Fruit fly (Drosophila melanogaster) Kc167 (cell line): Measurements from ENCODE around the gene corto.

Experiments used
- h ChIP-seq: fragments of >200 bp; optimal IDR thresholded peaks from 3 replicates; lab custom pipeline; 2018; ENCODE audit warnings: missing external identifiers
- insv ChIP-seq: fragments of >200 bp; optimal IDR thresholded peaks from 3 replicates; lab custom pipeline; 2018; ENCODE audit warnings: missing external identifiers
- psq ChIP-seq: fragments of >200 bp; optimal IDR thresholded peaks from 2 replicates; lab custom pipeline; 2017; ENCODE audit warnings: missing external identifiers

DNA sequence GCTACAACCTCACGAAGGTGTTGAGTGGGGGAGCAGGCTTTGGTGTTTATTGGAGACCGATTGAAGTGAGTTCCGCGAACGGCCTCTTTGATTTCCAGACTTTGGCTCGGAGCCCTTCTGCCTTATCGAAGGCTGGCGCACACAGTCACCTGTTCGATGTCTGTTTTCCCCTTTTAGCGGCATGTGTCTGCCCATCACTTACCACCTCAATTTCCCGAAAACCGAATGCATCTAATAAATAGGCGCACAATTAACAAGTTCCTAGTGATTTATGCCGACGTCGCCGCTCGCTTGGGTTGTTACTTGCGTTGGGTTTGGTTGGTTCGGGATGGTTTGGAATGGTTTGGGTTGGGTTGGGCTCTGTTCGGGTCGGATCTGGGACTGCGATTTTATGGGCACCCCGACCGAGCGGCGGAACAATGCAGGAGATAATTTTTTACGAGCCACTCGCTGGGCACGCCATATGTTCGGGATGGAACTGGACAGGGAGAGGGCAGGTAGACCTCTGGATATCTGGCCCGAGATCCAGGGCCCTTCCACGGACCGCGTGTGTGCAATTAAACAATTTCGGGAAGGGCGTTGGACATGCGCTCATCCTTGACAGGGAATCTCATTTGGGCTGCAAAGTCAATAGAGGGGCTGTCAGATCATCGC lies 22.8 kb upstream of the corto start:
- TF ChIP-seq psq (no peak), insv (lab: Kevin White, UChicago) (no peak), h (lab: Kevin White, UChicago) (no peak)
